Fruit fly (Drosophila melanogaster) whole organism, wandering third instar larva: Measurements from ENCODE around the gene Usp10.

ENCODE experiments used
- Abd-B ChIP-seq: fragments of >200 bp; optimal IDR thresholded peaks from 2 replicates; lab custom pipeline; 2017; ENCODE audit warnings: missing biosample characterization, missing genetic modification characterization
- Dfd ChIP-seq: fragments of >200 bp; optimal IDR thresholded peaks from 2 replicates; lab custom pipeline; 2017; ENCODE audit warnings: missing biosample characterization, missing genetic modification characterization
- GATAd ChIP-seq: sonication (Bioruptor generic); optimal IDR thresholded peaks from 2 replicates; lab custom pipeline; 2016; ENCODE audit warnings: missing biosample characterization, missing genetic modification characterization
- HLH106 ChIP-seq: fragments of 200-800 bp; optimal IDR thresholded peaks from 3 replicates; lab custom pipeline; 2019; ENCODE audit warnings: missing biosample characterization, mild to moderate bottlenecking, missing genetic modification characterization, moderate library complexity
- Hnf4 ChIP-seq: fragments of 200-800 bp; sonication (Bioruptor generic); optimal IDR thresholded peaks from 2 replicates; lab custom pipeline; 2016; ENCODE audit warnings: missing biosample characterization, mild to moderate bottlenecking, missing genetic modification characterization
- Hr78 ChIP-seq: fragments of >200 bp; optimal IDR thresholded peaks from 2 replicates; lab custom pipeline; 2017; ENCODE audit warnings: missing biosample characterization, missing genetic modification characterization
- Hr83 ChIP-seq: fragments of 200-300 bp; sonication (Bioruptor generic); optimal IDR thresholded peaks from 2 replicates; lab custom pipeline; 2016; ENCODE audit warnings: missing biosample characterization, mild to moderate bottlenecking, missing genetic modification characterization, moderate library complexity; ENCODE audit not compliant: poor library complexity, severe bottlenecking
- Mio ChIP-seq: sonication (Bioruptor generic); optimal IDR thresholded peaks from 2 replicates; lab custom pipeline; 2016; ENCODE audit warnings: missing biosample characterization, missing genetic modification characterization
- Myc ChIP-seq: fragments of >200 bp; optimal IDR thresholded peaks from 2 replicates; lab custom pipeline; 2017
- N ChIP-seq: fragments of >200 bp; optimal IDR thresholded peaks from 2 replicates; lab custom pipeline; 2018; ENCODE audit warnings: missing biosample characterization, missing external identifiers, missing genetic modification characterization
- OdsH ChIP-seq: fragments of 200-800 bp; sonication (Bioruptor generic); optimal IDR thresholded peaks from 2 replicates; lab custom pipeline; 2016; ENCODE audit warnings: missing biosample characterization, mild to moderate bottlenecking, missing genetic modification characterization
- Rel ChIP-seq, 2 experiments: fragments of 200-800 bp; sonication (Bioruptor generic) in 1 of 2; optimal IDR thresholded peaks; 2 replicates in 1 of 2; 3 replicates in 1 of 2; lab custom pipeline; 2016 to 2019; ENCODE audit warnings: mild to moderate bottlenecking in 2 of 2, missing biosample characterization in 2 of 2, missing genetic modification characterization in 2 of 2, moderate library complexity in 1 of 2
- Sp1 ChIP-seq: fragments of 200-800 bp; sonication (Bioruptor generic); optimal IDR thresholded peaks from 3 replicates; lab custom pipeline; 2019; ENCODE audit warnings: missing biosample characterization, mild to moderate bottlenecking, missing genetic modification characterization, moderate library complexity
- Vsx2 ChIP-seq: fragments of 200-300, 225-300 bp; sonication (Bioruptor generic); optimal IDR thresholded peaks from 2 replicates; lab custom pipeline; 2018; ENCODE audit warnings: missing biosample characterization, missing genetic modification characterization; ENCODE audit not compliant: partially characterized antibody
- br ChIP-seq: fragments of 200-800 bp; sonication (Bioruptor generic); optimal IDR thresholded peaks from 2 replicates; lab custom pipeline; 2016; ENCODE audit warnings: missing biosample characterization, missing genetic modification characterization
- brk ChIP-seq: fragments of 200-800 bp; sonication (Bioruptor generic); optimal IDR thresholded peaks from 2 replicates; lab custom pipeline; 2016; ENCODE audit warnings: missing biosample characterization, mild to moderate bottlenecking, missing genetic modification characterization
- dl ChIP-seq, 2 experiments: fragments of 175-275, 200-275 bp in 1 of 2; fragments of 200-275 bp in 1 of 2; sonication (Bioruptor generic); optimal IDR thresholded peaks; lab custom pipeline; 2018; ENCODE audit warnings: mild to moderate bottlenecking in 2 of 2, missing biosample characterization in 2 of 2, missing genetic modification characterization in 2 of 2, moderate library complexity in 2 of 2; ENCODE audit not compliant: partially characterized antibody in 2 of 2, insufficient read depth in 1 of 2
- dsf ChIP-seq: sonication (Bioruptor generic); optimal IDR thresholded peaks from 2 replicates; lab custom pipeline; 2016; ENCODE audit warnings: missing biosample characterization, missing genetic modification characterization, borderline replicate concordance
- ey ChIP-seq: fragments of 200-800 bp; sonication (Bioruptor generic); optimal IDR thresholded peaks from 2 replicates; lab custom pipeline; 2016; ENCODE audit warnings: missing biosample characterization, missing genetic modification characterization
- foxo ChIP-seq, 2 experiments: fragments of 200-800 bp; sonication (Bioruptor generic); optimal IDR thresholded peaks; 2 replicates in 1 of 2; 3 replicates in 1 of 2; lab custom pipeline; 2016 to 2017; ENCODE audit warnings: missing biosample characterization in 2 of 2, missing genetic modification characterization in 2 of 2
- h ChIP-seq: fragments of 200-800 bp; sonication (Bioruptor generic); optimal IDR thresholded peaks from 3 replicates; lab custom pipeline; 2016; ENCODE audit warnings: missing biosample characterization, mild to moderate bottlenecking, missing genetic modification characterization
- jim ChIP-seq: fragments of 175-275, 200-325 bp; sonication (Bioruptor generic); optimal IDR thresholded peaks from 2 replicates; lab custom pipeline; 2016; ENCODE audit warnings: missing biosample characterization, mild to moderate bottlenecking, missing genetic modification characterization
- lola ChIP-seq: fragments of >200 bp; optimal IDR thresholded peaks from 2 replicates; lab custom pipeline; 2017; ENCODE audit warnings: missing biosample characterization, missing genetic modification characterization
- pan ChIP-seq: fragments of >200 bp; optimal IDR thresholded peaks from 2 replicates; lab custom pipeline; 2017
- psq ChIP-seq: fragments of 200-800 bp; sonication (Bioruptor generic); optimal IDR thresholded peaks from 3 replicates; lab custom pipeline; 2017; ENCODE audit warnings: missing biosample characterization, mild to moderate bottlenecking, missing genetic modification characterization, moderate library complexity
- rgr ChIP-seq: fragments of 200-800 bp; sonication (Bioruptor generic); optimal IDR thresholded peaks from 3 replicates; lab custom pipeline; 2016; ENCODE audit warnings: missing biosample characterization, mild to moderate bottlenecking, missing genetic modification characterization
- sage ChIP-seq: fragments of 200-800 bp; sonication (Bioruptor generic); optimal IDR thresholded peaks from 2 replicates; lab custom pipeline; 2016; ENCODE audit warnings: missing biosample characterization, mild to moderate bottlenecking, missing genetic modification characterization
- sv ChIP-seq: fragments of 200-800 bp; sonication (Bioruptor generic); optimal IDR thresholded peaks from 3 replicates; lab custom pipeline; 2016; ENCODE audit warnings: missing biosample characterization, missing genetic modification characterization
- tai ChIP-seq: sonication (Bioruptor generic); optimal IDR thresholded peaks from 2 replicates; lab custom pipeline; 2016; ENCODE audit warnings: missing biosample characterization, missing genetic modification characterization
- usp ChIP-seq: fragments of >200 bp; optimal IDR thresholded peaks from 2 replicates; lab custom pipeline; 2017; ENCODE audit warnings: missing biosample characterization, missing genetic modification characterization
- woc ChIP-seq: sonication (Bioruptor generic); optimal IDR thresholded peaks from 2 replicates; lab custom pipeline; 2016; ENCODE audit warnings: missing biosample characterization, mild to moderate bottlenecking, missing genetic modification characterization

Usp10 gene

DNA sequence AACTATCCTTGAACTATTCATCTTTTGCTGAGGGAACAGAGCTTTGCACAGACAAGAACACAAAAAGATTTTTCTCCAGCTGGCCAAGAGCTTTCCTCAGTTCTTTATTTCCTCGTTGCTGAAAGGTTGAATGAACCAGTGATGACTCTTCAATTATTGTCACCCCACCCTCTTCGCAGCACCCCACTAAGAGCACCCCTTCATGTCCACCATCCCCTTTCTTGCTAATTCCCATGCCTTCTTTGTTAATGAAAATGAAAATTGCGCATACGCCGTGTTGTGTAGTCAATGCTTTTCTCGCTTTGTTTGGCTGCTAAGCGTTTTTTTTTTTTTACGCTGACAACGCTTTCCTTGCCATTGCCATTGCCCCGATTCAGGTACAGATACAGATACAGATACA is 12.1 kb downstream of the Usp10 start:
- no peak for TF ChIP-seq Rel (GFP tag; optimal IDR thresholded peaks at IDR 0.05; lab: Kevin White, UChicago)
- no peak for TF ChIP-seq Rel (tag; optimal IDR thresholded peaks at IDR 0.05; lab: Kevin White, UChicago)
- TF ChIP-seq sage (GFP tag; lab: Kevin White, UChicago), result no peak
- TF ChIP-seq Hnf4, result no peak
- TF ChIP-seq Sp1 (GFP tag; lab: Kevin White, UChicago), result no peak
- TF ChIP-seq h, result no peak
- TF ChIP-seq usp, result no peak
- no peak for TF ChIP-seq Mio (GFP tag; lab: Kevin White, UChicago)
- no peak for TF ChIP-seq Hr78
- no peak for TF ChIP-seq Hr83 (GFP tag; lab: Kevin White, UChicago)
- no peak for TF ChIP-seq Dfd
- no peak for TF ChIP-seq brk (GFP tag; lab: Kevin White, UChicago)
- TF ChIP-seq Vsx2 (GFP tag; lab: Kevin White, UChicago), result no peak
- TF ChIP-seq N (GFP tag; lab: Kevin White, UChicago), result no peak
- no peak for TF ChIP-seq tai (GFP tag; lab: Kevin White, UChicago)
- no peak for TF ChIP-seq OdsH (GFP tag; lab: Kevin White, UChicago)
- TF ChIP-seq br (GFP tag; lab: Kevin White, UChicago), result no peak
- no peak for TF ChIP-seq dsf (GFP tag; lab: Kevin White, UChicago)
- no peak for TF ChIP-seq ey (GFP tag; lab: Kevin White, UChicago)
- TF ChIP-seq, all 38 proteins: peak for 0

DNA sequence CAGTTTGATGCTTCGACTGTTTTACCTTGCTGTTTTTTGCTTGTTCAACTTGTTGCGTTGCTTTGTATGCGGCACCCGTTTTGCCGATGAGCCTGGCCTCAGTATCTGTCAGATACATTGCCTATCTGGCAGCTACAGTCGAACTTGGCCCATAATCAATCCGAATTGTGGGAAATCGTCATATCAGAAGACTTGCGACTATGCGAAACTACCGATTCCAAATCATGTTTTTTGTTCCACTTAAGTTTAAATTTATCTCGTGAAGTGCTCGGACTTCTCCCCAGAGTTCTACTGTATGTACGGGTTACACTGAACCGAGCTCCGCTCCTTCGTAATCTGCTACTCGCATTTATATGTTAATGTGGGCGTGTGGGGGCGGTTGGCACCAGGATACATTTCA is 12.5 kb downstream of the Usp10 start:
- TF ChIP-seq tai (GFP tag; lab: Kevin White, UChicago) (no peak), brk (GFP tag; lab: Kevin White, UChicago) (no peak), jim (GFP tag; lab: Kevin White, UChicago) (no peak), rgr (no peak), lola (no peak), Myc (lab: Kevin White, UChicago) (no peak)
- TF ChIP-seq, all 38 proteins: peak for 0

- no peak for TF ChIP-seq h
- TF ChIP-seq Rel (GFP tag; optimal IDR thresholded peaks at IDR 0.05; lab: Kevin White, UChicago), result no peak
- peak; percentile 14 for TF ChIP-seq Rel (tag; optimal IDR thresholded peaks at IDR 0.05; lab: Kevin White, UChicago)
Measured at dm6 chr3L:885006-885405, 13.3 kb downstream of the Usp10 start.

- TF ChIP-seq Myc (lab: Kevin White, UChicago), result no peak
- no peak for TF ChIP-seq woc (GFP tag; lab: Kevin White, UChicago)
- no peak for TF ChIP-seq dl (GFP tag; optimal IDR thresholded peaks at IDR 0.05; lab: Kevin White, UChicago; ENCODE audit: insufficient read depth in 1 of 2, partially characterized antibody in 2 of 2)
- TF ChIP-seq rgr, result no peak
Measured at dm6 chr3L:885624-886257, 14.0 kb downstream of the Usp10 start.

DNA sequence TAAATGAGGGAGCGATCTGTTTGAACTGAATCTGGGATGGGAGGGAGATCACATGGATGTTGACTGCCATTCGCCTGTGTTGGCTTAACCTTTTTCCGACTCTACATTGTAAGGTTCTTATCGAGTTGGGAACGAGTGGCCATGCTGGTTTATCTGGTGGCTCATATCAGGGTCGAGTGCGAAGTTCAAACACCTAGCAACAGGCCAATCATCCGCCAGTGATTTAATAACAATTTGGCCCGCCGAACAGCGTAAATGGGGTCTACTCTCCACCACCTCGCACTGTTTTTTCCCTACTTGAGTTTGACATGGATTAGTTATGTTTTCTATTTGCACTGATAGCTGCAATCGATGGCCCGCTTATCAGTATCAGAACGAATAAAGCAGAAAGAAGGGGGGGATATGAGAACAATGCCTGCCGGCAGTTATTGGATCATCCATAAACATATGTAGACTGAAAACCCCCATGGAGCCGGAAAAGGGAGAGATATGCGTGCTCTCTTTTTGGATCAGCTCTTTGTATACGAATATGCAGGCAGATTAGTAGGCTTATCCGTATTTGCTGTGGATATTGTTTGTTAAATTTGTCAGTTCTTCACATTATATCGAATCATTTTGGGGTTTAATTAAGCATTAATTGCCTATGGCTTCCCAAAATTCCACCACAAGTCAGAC is 15.9 kb downstream of the Usp10 start:
- no peak for TF ChIP-seq Rel (GFP tag; optimal IDR thresholded peaks at IDR 0.05; lab: Kevin White, UChicago)
- TF ChIP-seq Rel (tag; optimal IDR thresholded peaks at IDR 0.05; lab: Kevin White, UChicago), result peak; percentile 16
- no peak for TF ChIP-seq tai (GFP tag; lab: Kevin White, UChicago)

DNA sequence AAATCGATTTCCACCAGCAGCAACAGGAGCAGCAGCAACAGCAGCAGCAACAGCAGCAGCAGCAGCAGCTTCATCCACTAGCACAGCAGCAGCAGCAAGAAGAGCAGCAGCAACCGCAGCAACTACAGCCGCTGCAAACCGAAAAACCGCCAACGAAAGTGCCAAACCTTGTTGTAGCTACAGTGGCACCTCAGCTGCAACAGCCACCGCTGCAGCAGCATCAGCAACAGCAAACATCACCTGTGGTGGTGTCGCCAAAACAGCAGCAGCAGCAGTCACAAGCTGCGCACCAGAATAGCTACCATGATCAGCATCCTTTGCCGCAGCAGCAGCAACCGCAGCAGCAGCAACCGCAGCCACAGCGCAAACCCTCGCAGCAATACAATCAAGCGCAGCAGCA is 16.7 kb downstream of the Usp10 start:
- TF ChIP-seq Dfd (peak; percentile 97), sv (no peak)

DNA sequence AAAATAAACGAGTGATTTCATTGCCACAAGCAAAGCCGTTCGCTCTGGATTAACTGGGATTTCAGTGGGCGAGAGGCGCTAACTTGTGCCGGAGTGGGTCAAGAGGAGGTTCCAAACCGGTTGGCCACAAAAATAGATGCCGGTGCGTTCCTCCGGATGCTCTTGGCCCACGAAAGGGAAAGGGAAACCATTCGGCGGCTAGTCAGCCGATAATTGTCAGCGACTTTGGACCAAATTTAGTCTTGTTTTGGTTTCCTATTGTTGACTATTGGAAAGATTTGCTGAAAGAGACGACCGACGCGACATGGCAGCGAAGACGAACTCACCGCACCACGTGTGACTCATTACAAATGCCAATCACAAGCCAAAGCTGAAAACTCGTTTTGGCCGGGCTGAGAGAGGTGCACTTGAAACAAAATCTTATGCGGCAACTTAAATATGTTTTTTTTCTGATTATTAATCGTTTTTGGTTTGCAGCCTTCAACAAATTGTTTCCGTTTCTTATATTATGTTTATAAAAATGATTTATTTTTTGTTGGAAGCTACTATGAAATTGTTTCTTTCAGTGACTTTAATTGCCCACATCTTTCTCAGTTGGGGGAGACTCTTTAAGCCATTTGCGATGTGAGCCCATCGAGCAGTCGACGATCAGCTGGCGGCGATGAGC is 23.7 kb downstream of the Usp10 start, which contains the start of gene CG34056:
Gene CG34056 (plus strand): TSS at position 638 of the 667 bp plus-strand sequence.
- TF ChIP-seq GATAd (GFP tag; lab: Kevin White, UChicago) (peak; percentile 40), Rel (GFP tag; optimal IDR thresholded peaks at IDR 0.05; lab: Kevin White, UChicago) (peak; percentile 97), Rel (tag; optimal IDR thresholded peaks at IDR 0.05; lab: Kevin White, UChicago) (peak; percentile 86), pan (lab: Kevin White, UChicago) (no peak), N (GFP tag; lab: Kevin White, UChicago) (no peak), rgr (peak; percentile 97), br (GFP tag; lab: Kevin White, UChicago) (peak; percentile 95), usp (no peak), Sp1 (GFP tag; lab: Kevin White, UChicago) (peak; percentile 94), sv (peak; percentile 81), dl (GFP tag; optimal IDR thresholded peaks at IDR 0.05; lab: Kevin White, UChicago; ENCODE audit: insufficient read depth in 1 of 2, partially characterized antibody in 2 of 2) (no peak), dsf (GFP tag; lab: Kevin White, UChicago) (peak; percentile 90), woc (GFP tag; lab: Kevin White, UChicago) (peak; percentile 95), Abd-B (no peak), Hnf4 (peak; percentile 96), brk (GFP tag; lab: Kevin White, UChicago) (peak; percentile 96), HLH106 (peak; percentile 97), psq (GFP tag; lab: Kevin White, UChicago) (peak; percentile 91), foxo (GFP tag; optimal IDR thresholded peaks at IDR 0.05; lab: Kevin White, UChicago) (peak; percentile 89 to 97), ey (GFP tag; lab: Kevin White, UChicago) (peak; percentile 95), sage (GFP tag; lab: Kevin White, UChicago) (peak; percentile 97), Vsx2 (GFP tag; lab: Kevin White, UChicago) (no peak), lola (no peak)
